Worm (Caenorhabditis elegans) whole organism, L2 larva: ENCODE data around the gene Y43C5B.3.
A peak's percentile ranks its signal among the peaks of the same experiment; 100 is the strongest.

Experiments
- C34F6.9 ChIP-seq: fragments of 150-350 bp; optimal IDR thresholded peaks from 2 replicates; lab custom pipeline; 2014; ENCODE audit warnings: missing biosample characterization, missing genetic modification characterization
- F13H6.1 ChIP-seq: sonication (generic microtip); optimal IDR thresholded peaks from 2 replicates; lab custom pipeline; 2016; ENCODE audit warnings: missing genetic modification characterization, missing compliant biosample characterization
- R02D3.7 ChIP-seq: fragments of 150-350 bp; optimal IDR thresholded peaks from 2 replicates; lab custom pipeline; 2014; ENCODE audit warnings: missing biosample characterization, missing genetic modification characterization
- Y55F3AM.14 ChIP-seq: fragments of 200-800 bp; sonication (Bioruptor generic); optimal IDR thresholded peaks from 2 replicates; lab custom pipeline; 2018; ENCODE audit warnings: mild to moderate bottlenecking, missing genetic modification characterization, missing compliant biosample characterization
- ZK546.5 ChIP-seq: sonication (generic microtip); optimal IDR thresholded peaks from 2 replicates; lab custom pipeline; 2017; ENCODE audit warnings: missing biosample characterization, missing genetic modification characterization
- alr-1 ChIP-seq: fragments of 150-350 bp; optimal IDR thresholded peaks from 2 replicates; lab custom pipeline; 2014; ENCODE audit warnings: missing biosample characterization, missing genetic modification characterization
- aly-2 ChIP-seq: fragments of 150-350 bp; optimal IDR thresholded peaks from 2 replicates; lab custom pipeline; 2014; ENCODE audit warnings: missing biosample characterization, missing genetic modification characterization
- ama-1 ChIP-seq: fragments of 150-350 bp; optimal IDR thresholded peaks from 2 replicates; lab custom pipeline; 2018; ENCODE audit warnings: inconsistent platforms
- blmp-1 ChIP-seq: sonication (generic microtip); optimal IDR thresholded peaks from 2 replicates; lab custom pipeline; 2017; ENCODE audit warnings: missing genetic modification characterization, mild to moderate bottlenecking, missing compliant biosample characterization, antibody characterized with exemption, moderate library complexity; ENCODE audit not compliant: insufficient read depth
- ceh-16 ChIP-seq: fragments of 150-350 bp; optimal IDR thresholded peaks from 2 replicates; lab custom pipeline; 2014; ENCODE audit warnings: missing biosample characterization, missing genetic modification characterization
- ceh-82 ChIP-seq: fragments of 150-350 bp; optimal IDR thresholded peaks from 2 replicates; lab custom pipeline; 2014; ENCODE audit warnings: missing biosample characterization, missing genetic modification characterization
- crh-2 ChIP-seq: sonication (generic microtip); optimal IDR thresholded peaks from 2 replicates; lab custom pipeline; 2017; ENCODE audit warnings: missing biosample characterization, missing genetic modification characterization
- dmd-4 ChIP-seq: sonication (generic microtip); optimal IDR thresholded peaks from 2 replicates; lab custom pipeline; 2017; ENCODE audit warnings: missing biosample characterization, missing genetic modification characterization
- egl-27 ChIP-seq: sonication (generic microtip); optimal IDR thresholded peaks from 3 replicates; lab custom pipeline; 2017; ENCODE audit warnings: missing biosample characterization, missing genetic modification reagents, missing genetic modification characterization
- elt-1 ChIP-seq: fragments of 150-350 bp; optimal IDR thresholded peaks from 2 replicates; lab custom pipeline; 2014; ENCODE audit warnings: missing biosample characterization, missing genetic modification characterization
- elt-3 ChIP-seq: sonication (generic microtip); optimal IDR thresholded peaks from 2 replicates; lab custom pipeline; 2017; ENCODE audit warnings: missing biosample characterization, missing genetic modification characterization
- fos-1 ChIP-seq: fragments of 150-350 bp; optimal IDR thresholded peaks from 2 replicates; lab custom pipeline; 2014; ENCODE audit warnings: missing biosample characterization, missing genetic modification characterization
- gmeb-1 ChIP-seq: fragments of 150-350 bp; optimal IDR thresholded peaks from 2 replicates; lab custom pipeline; 2014; ENCODE audit warnings: missing biosample characterization, missing genetic modification characterization
- lin-11 ChIP-seq: fragments of 150-350 bp; sonication (generic microtip); optimal IDR thresholded peaks from 2 replicates; lab custom pipeline; 2014; ENCODE audit warnings: missing biosample characterization, missing genetic modification characterization, inconsistent platforms, mixed read lengths
- lin-13 ChIP-seq: fragments of 150-350 bp; optimal IDR thresholded peaks from 2 replicates; lab custom pipeline; 2014; ENCODE audit warnings: missing biosample characterization, missing genetic modification reagents, missing genetic modification characterization
- lin-39 ChIP-seq: fragments of 150-350 bp; optimal IDR thresholded peaks from 2 replicates; lab custom pipeline; 2014; ENCODE audit warnings: missing biosample characterization, missing genetic modification reagents, missing genetic modification characterization
- lsy-2 ChIP-seq, 2 experiments: fragments of 150-350 bp in 1 of 2; sonication (generic microtip) in 1 of 2; optimal IDR thresholded peaks; 2 replicates each; lab custom pipeline; 2014 to 2017; ENCODE audit warnings: missing biosample characterization in 2 of 2, missing genetic modification characterization in 2 of 2
- mab-5 ChIP-seq: fragments of 150-350 bp; optimal IDR thresholded peaks from 2 replicates; lab custom pipeline; 2014; ENCODE audit warnings: missing biosample characterization, missing genetic modification characterization
- mbf-1 ChIP-seq: sonication (generic microtip); optimal IDR thresholded peaks from 2 replicates; lab custom pipeline; 2017; ENCODE audit warnings: missing biosample characterization, missing genetic modification characterization
- mdl-1 ChIP-seq, 2 experiments: fragments of 150-350 bp in 1 of 2; sonication (generic microtip) in 1 of 2; optimal IDR thresholded peaks; 2 replicates each; lab custom pipeline; 2017; ENCODE audit warnings: missing biosample characterization in 2 of 2, missing genetic modification characterization in 2 of 2
- nhr-10 ChIP-seq: sonication (generic microtip); optimal IDR thresholded peaks from 2 replicates; lab custom pipeline; 2017; ENCODE audit warnings: missing biosample characterization, missing genetic modification characterization
- nhr-11 ChIP-seq: fragments of 150-350 bp; optimal IDR thresholded peaks from 2 replicates; lab custom pipeline; 2014; ENCODE audit warnings: missing biosample characterization, missing genetic modification characterization
- nhr-12 ChIP-seq: fragments of 150-350 bp; optimal IDR thresholded peaks from 2 replicates; lab custom pipeline; 2014; ENCODE audit warnings: missing biosample characterization, missing genetic modification characterization
- nhr-129 ChIP-seq: fragments of 150-350 bp; optimal IDR thresholded peaks from 2 replicates; lab custom pipeline; 2014; ENCODE audit warnings: missing biosample characterization, missing genetic modification characterization
- nhr-21 ChIP-seq: fragments of 150-350 bp; optimal IDR thresholded peaks from 2 replicates; lab custom pipeline; 2014; ENCODE audit warnings: missing biosample characterization, missing genetic modification characterization
- nhr-23 ChIP-seq: fragments of 150-350 bp; optimal IDR thresholded peaks from 2 replicates; lab custom pipeline; 2014; ENCODE audit warnings: missing biosample characterization, missing genetic modification reagents, missing genetic modification characterization
- nhr-237 ChIP-seq: fragments of 150-350 bp; optimal IDR thresholded peaks from 2 replicates; lab custom pipeline; 2014; ENCODE audit warnings: missing biosample characterization, missing genetic modification characterization
- nhr-25 ChIP-seq: fragments of 150-350 bp; sonication (generic microtip); optimal IDR thresholded peaks from 3 replicates; lab custom pipeline; 2014; ENCODE audit warnings: missing biosample characterization, missing genetic modification characterization
- nhr-6 ChIP-seq: fragments of 150-350 bp; optimal IDR thresholded peaks from 2 replicates; lab custom pipeline; 2014; ENCODE audit warnings: missing biosample characterization, missing genetic modification characterization
- nhr-77 ChIP-seq: fragments of 150-350 bp; optimal IDR thresholded peaks from 2 replicates; lab custom pipeline; 2014; ENCODE audit warnings: missing biosample characterization, missing genetic modification characterization
- peb-1 ChIP-seq: fragments of 150-350 bp; optimal IDR thresholded peaks from 2 replicates; lab custom pipeline; 2014; ENCODE audit warnings: missing biosample characterization, missing genetic modification characterization
- sem-4 ChIP-seq: fragments of 150-350 bp; optimal IDR thresholded peaks from 2 replicates; lab custom pipeline; 2014; ENCODE audit warnings: missing biosample characterization, missing genetic modification reagents, missing genetic modification characterization
- skn-1 ChIP-seq: sonication (generic microtip); optimal IDR thresholded peaks from 2 replicates; lab custom pipeline; 2017; ENCODE audit warnings: missing biosample characterization, missing genetic modification characterization
- sma-3 ChIP-seq: sonication (generic microtip); optimal IDR thresholded peaks from 2 replicates; lab custom pipeline; 2016; ENCODE audit warnings: missing genetic modification reagents, missing genetic modification characterization, missing compliant biosample characterization
- sma-9 ChIP-seq, 2 experiments: fragments of 150-350 bp in 1 of 2; sonication (generic microtip) in 1 of 2; optimal IDR thresholded peaks; 2 replicates each; lab custom pipeline; 2014 to 2016; ENCODE audit warnings: missing genetic modification characterization in 2 of 2, mild to moderate bottlenecking in 1 of 2, missing biosample characterization in 1 of 2, missing compliant biosample characterization in 1 of 2, missing genetic modification reagents in 1 of 2, moderate library complexity in 1 of 2
- snpc-4 ChIP-seq: fragments of 150-350 bp; optimal IDR thresholded peaks from 2 replicates; lab custom pipeline; 2014; ENCODE audit warnings: missing biosample characterization, missing genetic modification characterization
- unc-39 ChIP-seq: fragments of 150-350 bp; optimal IDR thresholded peaks from 2 replicates; lab custom pipeline; 2014; ENCODE audit warnings: missing biosample characterization, missing genetic modification characterization
- unc-55 ChIP-seq: fragments of 150-350 bp; sonication (generic microtip); optimal IDR thresholded peaks from 3 replicates; lab custom pipeline; 2014; ENCODE audit warnings: missing biosample characterization, missing genetic modification reagents, missing genetic modification characterization
- unc-62 ChIP-seq: fragments of 150-350 bp; optimal IDR thresholded peaks from 2 replicates; lab custom pipeline; 2014; ENCODE audit warnings: missing biosample characterization, missing genetic modification reagents, missing genetic modification characterization
- zag-1 ChIP-seq: fragments of 150-350 bp; optimal IDR thresholded peaks from 2 replicates; lab custom pipeline; 2014; ENCODE audit warnings: missing biosample characterization, missing genetic modification characterization
- ztf-1 ChIP-seq: fragments of 200-800 bp; sonication (Bioruptor generic); conservative IDR thresholded peaks from 2 replicates; pipeline ENCODE4 v1.3.6; 2022; ENCODE audit warnings: missing genetic modification characterization, missing compliant biosample characterization
- ztf-11 ChIP-seq: sonication (generic microtip); optimal IDR thresholded peaks from 2 replicates; lab custom pipeline; 2017; ENCODE audit warnings: missing biosample characterization, missing genetic modification characterization
- ztf-4 ChIP-seq: fragments of 150-350 bp; optimal IDR thresholded peaks from 2 replicates; lab custom pipeline; 2014; ENCODE audit warnings: missing biosample characterization, missing genetic modification characterization

Y43C5B.3 gene

ce11 chrIV:10344621-10345020 is 5.8 kb upstream of the Y43C5B.3 start:
- TF ChIP-seq sma-3 (no peak), lin-13 (GFP tag; lab: Kevin White, UChicago) (peak; percentile 38), zag-1 (peak; percentile 9), ztf-4 (tag; lab: Kevin White, UChicago) (peak; percentile 20), lsy-2 (tag; optimal IDR thresholded peaks at IDR 0.05; lab: Kevin White, UChicago) (peak in 1 of 2 experiments; percentile 38), sma-9 (GFP tag; optimal IDR thresholded peaks at IDR 0.05; lab: Kevin White, UChicago) (peak; percentile 60), sma-9 (tag; optimal IDR thresholded peaks at IDR 0.05; lab: Kevin White, UChicago) (no peak), nhr-129 (tag; lab: Kevin White, UChicago) (peak; percentile 68), nhr-77 (no peak), C34F6.9 (peak; percentile 69), crh-2 (tag; lab: Kevin White, UChicago) (peak; percentile 74), mdl-1 (tag; optimal IDR thresholded peaks at IDR 0.05; lab: Kevin White, UChicago) (no peak), F13H6.1 (tag; lab: Kevin White, UChicago) (peak; percentile 70)

DNA sequence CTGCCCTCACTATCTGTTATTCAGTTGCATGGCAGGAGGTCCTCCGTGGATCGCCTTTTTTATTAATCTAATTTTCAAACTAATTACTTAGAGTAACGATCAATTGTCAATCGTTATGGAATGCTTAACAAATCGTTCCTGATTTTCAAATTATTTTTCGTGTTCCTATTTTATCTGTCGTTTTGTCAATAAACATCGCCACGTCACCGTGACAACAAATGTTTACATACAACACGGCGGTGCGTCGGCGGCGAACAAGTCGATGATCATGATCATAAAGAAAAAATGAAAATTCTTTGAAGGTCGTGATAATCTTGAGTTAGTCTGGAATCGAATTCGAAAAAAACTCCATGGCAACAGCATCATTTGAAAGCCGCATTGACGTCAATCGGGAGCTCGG is 4.9 kb upstream of the Y43C5B.3 start:
- TF ChIP-seq crh-2 (tag; lab: Kevin White, UChicago) (peak; percentile 11), R02D3.7 (tag; lab: Kevin White, UChicago) (no peak), mbf-1 (tag; lab: Kevin White, UChicago) (no peak)

DNA sequence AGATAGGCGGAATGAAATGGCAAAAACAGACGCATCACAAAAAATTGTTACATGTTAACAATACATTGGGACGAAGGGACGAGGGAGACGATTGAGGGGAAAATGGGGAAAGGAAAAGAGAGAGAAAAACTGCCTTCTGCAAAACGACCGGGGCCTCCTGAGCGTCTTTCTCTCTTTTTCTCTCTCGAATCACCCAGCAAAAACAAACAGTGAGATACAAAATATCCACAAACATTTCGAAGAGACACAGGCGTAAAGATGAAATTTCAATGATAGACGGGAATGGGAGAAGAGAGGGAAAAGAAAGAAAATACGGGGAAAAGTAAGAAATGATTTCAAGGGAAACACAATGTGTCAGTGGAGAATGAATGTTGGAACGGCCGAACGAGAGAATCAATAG is 4.4 kb upstream of the Y43C5B.3 start:
- TF ChIP-seq nhr-129 (tag; lab: Kevin White, UChicago), result peak; percentile 82
- peak; percentile 22 for TF ChIP-seq egl-27 (tag; lab: Kevin White, UChicago)
- TF ChIP-seq snpc-4, result no peak
- TF ChIP-seq unc-55 (GFP tag; lab: Kevin White, UChicago), result peak; percentile 71
- no peak for TF ChIP-seq dmd-4 (tag; lab: Kevin White, UChicago)
- TF ChIP-seq sma-9 (GFP tag; optimal IDR thresholded peaks at IDR 0.05; lab: Kevin White, UChicago), result peak; percentile 61
- no peak for TF ChIP-seq sma-9 (tag; optimal IDR thresholded peaks at IDR 0.05; lab: Kevin White, UChicago)
- TF ChIP-seq mab-5 (tag; lab: Kevin White, UChicago), result no peak
- no peak for TF ChIP-seq peb-1
- TF ChIP-seq lsy-2 (tag; optimal IDR thresholded peaks at IDR 0.05; lab: Kevin White, UChicago), result peak; percentile 12 to 64
- TF ChIP-seq lin-39 (tag; lab: Kevin White, UChicago), result no peak
- TF ChIP-seq ztf-4 (tag; lab: Kevin White, UChicago), result no peak
- no peak for TF ChIP-seq mbf-1 (tag; lab: Kevin White, UChicago)
- no peak for TF ChIP-seq ceh-16 (tag; lab: Kevin White, UChicago)
- TF ChIP-seq nhr-10, result no peak
- TF ChIP-seq C34F6.9, result peak; percentile 85
- no peak for TF ChIP-seq elt-3 (tag; lab: Kevin White, UChicago)
- no peak for TF ChIP-seq aly-2 (tag; lab: Kevin White, UChicago)
- TF ChIP-seq nhr-77, result no peak
- TF ChIP-seq fos-1 (tag; lab: Kevin White, UChicago), result peak; percentile 68
- peak; percentile 89 for TF ChIP-seq crh-2 (tag; lab: Kevin White, UChicago)
- no peak for TF ChIP-seq lin-11 (tag; lab: Kevin White, UChicago)
- TF ChIP-seq nhr-6 (tag; lab: Kevin White, UChicago), result peak; percentile 31
- no peak for TF ChIP-seq Y55F3AM.14 (GFP tag; lab: Kevin White, UChicago)
- TF ChIP-seq ceh-82 (tag; lab: Kevin White, UChicago), result no peak
- TF ChIP-seq mdl-1 (tag; optimal IDR thresholded peaks at IDR 0.05; lab: Kevin White, UChicago), result no peak
- peak; percentile 69 for TF ChIP-seq F13H6.1 (tag; lab: Kevin White, UChicago)
- no peak for TF ChIP-seq ztf-11 (tag; lab: Kevin White, UChicago)
- TF ChIP-seq ama-1 (lab: Kevin White, UChicago), result peak; percentile 9
- no peak for TF ChIP-seq nhr-237 (tag; lab: Kevin White, UChicago)
- TF ChIP-seq ztf-1, result no peak
- TF ChIP-seq lin-13 (GFP tag; lab: Kevin White, UChicago), result peak; percentile 33
- TF ChIP-seq zag-1, result peak; percentile 12
- TF ChIP-seq sma-3, result peak; percentile 2
- no peak for TF ChIP-seq R02D3.7 (tag; lab: Kevin White, UChicago)
- no peak for TF ChIP-seq skn-1 (tag; lab: Kevin White, UChicago)
- peak; percentile 45 for TF ChIP-seq blmp-1 (tag; lab: Kevin White, UChicago)
- no peak for TF ChIP-seq unc-39
- TF ChIP-seq sem-4 (tag; lab: Kevin White, UChicago), result peak; percentile 40
- TF ChIP-seq ZK546.5 (tag; lab: Kevin White, UChicago), result no peak
- no peak for TF ChIP-seq gmeb-1 (tag; lab: Kevin White, UChicago)
- TF ChIP-seq alr-1, result no peak
- TF ChIP-seq nhr-23 (tag; lab: Kevin White, UChicago), result no peak
- TF ChIP-seq unc-62 (GFP tag; lab: Kevin White, UChicago), result no peak
- no peak for TF ChIP-seq nhr-12 (tag; lab: Kevin White, UChicago)
- TF ChIP-seq nhr-25 (tag; lab: Kevin White, UChicago), result peak; percentile 52
- no peak for TF ChIP-seq nhr-11 (tag; lab: Kevin White, UChicago)
- no peak for TF ChIP-seq elt-1
- TF ChIP-seq nhr-21, result peak; percentile 43
